Worm (Caenorhabditis elegans) whole organism, L2 larva: Measurements from ENCODE around the gene srx-119.
"Not testable (repeated sequence)": the region's sequence is repeated elsewhere in the genome, so short reads cannot be mapped to it uniquely, and the experiment has no call there.

Source experiments
- C34F6.9 ChIP-seq: fragments of 150-350 bp; optimal IDR thresholded peaks from 2 replicates; lab custom pipeline; 2014; ENCODE audit warnings: missing biosample characterization, missing genetic modification characterization
- alr-1 ChIP-seq: fragments of 150-350 bp; optimal IDR thresholded peaks from 2 replicates; lab custom pipeline; 2014; ENCODE audit warnings: missing biosample characterization, missing genetic modification characterization
- ceh-82 ChIP-seq: fragments of 150-350 bp; optimal IDR thresholded peaks from 2 replicates; lab custom pipeline; 2014; ENCODE audit warnings: missing biosample characterization, missing genetic modification characterization
- fos-1 ChIP-seq: fragments of 150-350 bp; optimal IDR thresholded peaks from 2 replicates; lab custom pipeline; 2014; ENCODE audit warnings: missing biosample characterization, missing genetic modification characterization
- lin-13 ChIP-seq: fragments of 150-350 bp; optimal IDR thresholded peaks from 2 replicates; lab custom pipeline; 2014; ENCODE audit warnings: missing biosample characterization, missing genetic modification reagents, missing genetic modification characterization
- lin-39 ChIP-seq: fragments of 150-350 bp; optimal IDR thresholded peaks from 2 replicates; lab custom pipeline; 2014; ENCODE audit warnings: missing biosample characterization, missing genetic modification reagents, missing genetic modification characterization
- mdl-1 ChIP-seq, 2 experiments: fragments of 150-350 bp in 1 of 2; sonication (generic microtip) in 1 of 2; optimal IDR thresholded peaks; 2 replicates each; lab custom pipeline; 2017; ENCODE audit warnings: missing biosample characterization in 2 of 2, missing genetic modification characterization in 2 of 2
- nhr-10 ChIP-seq: sonication (generic microtip); optimal IDR thresholded peaks from 2 replicates; lab custom pipeline; 2017; ENCODE audit warnings: missing biosample characterization, missing genetic modification characterization
- nhr-11 ChIP-seq: fragments of 150-350 bp; optimal IDR thresholded peaks from 2 replicates; lab custom pipeline; 2014; ENCODE audit warnings: missing biosample characterization, missing genetic modification characterization
- nhr-77 ChIP-seq: fragments of 150-350 bp; optimal IDR thresholded peaks from 2 replicates; lab custom pipeline; 2014; ENCODE audit warnings: missing biosample characterization, missing genetic modification characterization
- sma-3 ChIP-seq: sonication (generic microtip); optimal IDR thresholded peaks from 2 replicates; lab custom pipeline; 2016; ENCODE audit warnings: missing genetic modification reagents, missing genetic modification characterization, missing compliant biosample characterization
- unc-55 ChIP-seq: fragments of 150-350 bp; sonication (generic microtip); optimal IDR thresholded peaks from 3 replicates; lab custom pipeline; 2014; ENCODE audit warnings: missing biosample characterization, missing genetic modification reagents, missing genetic modification characterization
- ztf-11 ChIP-seq: sonication (generic microtip); optimal IDR thresholded peaks from 2 replicates; lab custom pipeline; 2017; ENCODE audit warnings: missing biosample characterization, missing genetic modification characterization

DNA sequence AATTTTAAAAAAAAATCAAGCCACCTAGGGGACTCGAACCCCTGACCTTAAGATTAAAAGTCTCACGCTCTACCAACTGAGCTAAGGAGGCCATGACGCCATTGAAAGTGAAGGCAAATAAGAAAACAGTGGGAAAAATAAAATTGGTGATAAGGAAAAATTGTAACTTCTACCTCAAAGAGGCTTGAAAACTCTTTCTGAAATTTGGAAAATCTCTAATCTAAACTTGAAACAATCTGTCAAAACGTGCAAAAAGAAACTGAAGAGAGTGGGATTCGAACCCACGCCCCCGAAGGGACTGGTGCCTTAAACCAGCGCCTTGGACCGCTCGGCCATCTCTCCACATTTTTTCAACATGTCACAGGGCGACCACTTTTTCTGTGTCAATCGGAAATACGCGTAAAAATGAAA lies 13.6 kb downstream of the srx-119 start:
- not testable (repeated sequence) for TF ChIP-seq ceh-82 (tag; lab: Kevin White, UChicago); ztf-11 (tag; lab: Kevin White, UChicago); C34F6.9 (tag; lab: Kevin White, UChicago); alr-1 (tag; lab: Kevin White, UChicago); nhr-10; unc-55 (GFP tag; lab: Kevin White, UChicago); mdl-1 (tag; optimal IDR thresholded peaks at IDR 0.05; lab: Kevin White, UChicago); lin-13; nhr-77 (tag; lab: Kevin White, UChicago); nhr-11 (tag; lab: Kevin White, UChicago); lin-39
- TF ChIP-seq fos-1 (tag; lab: Kevin White, UChicago): peak; percentile 39
- TF ChIP-seq sma-3 (GFP tag; lab: Kevin White, UChicago): peak; percentile 5
